Fruit fly (Drosophila melanogaster) whole organism, embryonic: ENCODE data around the gene CG4297.

Experiments
- Asciz ChIP-seq: fragments of 200-800 bp; sonication (Bioruptor generic); optimal IDR thresholded peaks from 2 replicates; lab custom pipeline; 2017; ENCODE audit warnings: missing biosample characterization, mild to moderate bottlenecking, missing genetic modification characterization, missing genetic modification reagents
- BEAF-32 ChIP-seq: fragments of 200-800 bp; sonication (Bioruptor generic); optimal IDR thresholded peaks from 3 replicates; lab custom pipeline; 2017; ENCODE audit warnings: missing biosample characterization, missing genetic modification characterization, mild to moderate bottlenecking, moderate library complexity, missing genetic modification reagents
- CG10147 ChIP-seq: fragments of 200-800 bp; sonication (Bioruptor generic); optimal IDR thresholded peaks from 2 replicates; lab custom pipeline; 2019; ENCODE audit warnings: missing biosample characterization, mild to moderate bottlenecking, missing genetic modification characterization, moderate library complexity
- CG12299 ChIP-seq: fragments of 200-800 bp; sonication (Bioruptor generic); optimal IDR thresholded peaks from 2 replicates; lab custom pipeline; 2018; ENCODE audit warnings: missing biosample characterization, mild to moderate bottlenecking, missing genetic modification characterization
- CG13424 ChIP-seq: fragments of 200-800 bp; sonication (Bioruptor generic); optimal IDR thresholded peaks from 2 replicates; lab custom pipeline; 2019; ENCODE audit warnings: missing biosample characterization, mild to moderate bottlenecking, missing genetic modification characterization, moderate library complexity
- CG13894 ChIP-seq: fragments of 200-800 bp; sonication (Bioruptor generic); optimal IDR thresholded peaks from 3 replicates; lab custom pipeline; 2018; ENCODE audit warnings: missing biosample characterization, mild to moderate bottlenecking, missing genetic modification characterization, moderate library complexity
- CG14441 ChIP-seq: fragments of 200-800 bp; sonication (Bioruptor generic); IDR thresholded peaks from 2 replicates; pipeline ENCODE4 v1.3.6; 2022; ENCODE audit warnings: missing biosample characterization, missing genetic modification characterization
- CG14667 ChIP-seq: fragments of 200-800 bp; sonication (Bioruptor generic); IDR thresholded peaks from 2 replicates; pipeline ENCODE4 v1.3.6; 2022; ENCODE audit warnings: missing biosample characterization, missing genetic modification characterization
- CG14965 ChIP-seq: fragments of 200-800 bp; sonication (Bioruptor generic); optimal IDR thresholded peaks from 2 replicates; lab custom pipeline; 2016; ENCODE audit warnings: missing biosample characterization, missing genetic modification characterization, borderline replicate concordance
- CG18262 ChIP-seq: fragments of 200-800 bp; optimal IDR thresholded peaks from 3 replicates; lab custom pipeline; 2019; ENCODE audit warnings: missing biosample characterization, mild to moderate bottlenecking, missing genetic modification characterization, moderate library complexity
- CG2889 ChIP-seq: fragments of 200-800 bp; sonication (Bioruptor generic); IDR thresholded peaks from 3 replicates; pipeline ENCODE4 v1.3.6; 2022; ENCODE audit warnings: missing biosample characterization, missing genetic modification characterization
- CG30403 ChIP-seq: fragments of 200-800 bp; sonication (Bioruptor generic); optimal IDR thresholded peaks from 3 replicates; lab custom pipeline; 2016; ENCODE audit warnings: missing biosample characterization, missing genetic modification characterization
- CG4707 ChIP-seq: fragments of 200-800 bp; sonication (Bioruptor generic); optimal IDR thresholded peaks from 2 replicates; lab custom pipeline; 2018; ENCODE audit warnings: missing biosample characterization, mild to moderate bottlenecking, missing genetic modification characterization, moderate library complexity
- CG6791 ChIP-seq: fragments of 200-800 bp; sonication (Bioruptor generic); IDR thresholded peaks from 3 replicates; pipeline ENCODE4 v1.3.6; 2022; ENCODE audit warnings: missing biosample characterization, missing genetic modification characterization; ENCODE audit not compliant: partially characterized antibody
- CG7786 ChIP-seq: fragments of 200-800 bp; sonication (Bioruptor generic); optimal IDR thresholded peaks from 2 replicates; lab custom pipeline; 2016; ENCODE audit warnings: missing biosample characterization, missing genetic modification characterization
- CG9797 ChIP-seq: fragments of 200-800 bp; sonication (Bioruptor generic); optimal IDR thresholded peaks from 3 replicates; lab custom pipeline; 2018; ENCODE audit warnings: missing biosample characterization, mild to moderate bottlenecking, missing genetic modification characterization
- Doc2 ChIP-seq: fragments of 200-800 bp; sonication (Bioruptor generic); IDR thresholded peaks from 2 replicates; pipeline ENCODE4 v1.3.6; 2022; ENCODE audit warnings: missing biosample characterization, missing genetic modification characterization
- ERR ChIP-seq: fragments of 200-800 bp; sonication (Bioruptor generic); optimal IDR thresholded peaks from 2 replicates; lab custom pipeline; 2016; ENCODE audit warnings: missing biosample characterization, missing genetic modification characterization
- HLH4C ChIP-seq: fragments of 200-800 bp; sonication (Bioruptor generic); IDR thresholded peaks from 3 replicates; pipeline ENCODE4 v1.3.6; 2022; ENCODE audit warnings: missing biosample characterization, missing genetic modification characterization; ENCODE audit not compliant: partially characterized antibody
- HmgD ChIP-seq: fragments of 200-800 bp; sonication (Bioruptor generic); optimal IDR thresholded peaks from 3 replicates; lab custom pipeline; 2016; ENCODE audit warnings: missing biosample characterization, missing genetic modification characterization
- Hr3 ChIP-seq: fragments of 200-800 bp; sonication (Bioruptor generic); optimal IDR thresholded peaks from 3 replicates; lab custom pipeline; 2016; ENCODE audit warnings: missing biosample characterization, missing genetic modification characterization
- Mrtf ChIP-seq: fragments of 200-800 bp; sonication (Bioruptor generic); IDR thresholded peaks from 3 replicates; pipeline ENCODE4 v1.3.6; 2022; ENCODE audit warnings: missing biosample characterization, missing genetic modification characterization
- NC2α ChIP-seq: fragments of 200-800 bp; sonication (Bioruptor generic); optimal IDR thresholded peaks from 2 replicates; lab custom pipeline; 2016; ENCODE audit warnings: missing biosample characterization, missing genetic modification characterization
- Stat92E ChIP-seq, 3 experiments: fragments of >200 bp in 2 of 3; fragments of 200-800 bp in 1 of 3; sonication (Bioruptor generic) in 1 of 3; optimal IDR thresholded peaks; 2 replicates each; lab custom pipeline; 2017 to 2019; ENCODE audit warnings: missing biosample characterization in 3 of 3, missing genetic modification characterization in 3 of 3, mild to moderate bottlenecking in 1 of 3, moderate library complexity in 1 of 3
- aop ChIP-seq: fragments of 200-800 bp; sonication (Bioruptor generic); IDR thresholded peaks from 2 replicates; pipeline ENCODE4 v1.3.6; 2022; ENCODE audit warnings: missing biosample characterization, missing genetic modification characterization
- br ChIP-seq: fragments of >200 bp; optimal IDR thresholded peaks from 2 replicates; lab custom pipeline; 2017
- crc ChIP-seq: fragments of 200-800 bp; sonication (Bioruptor generic); optimal IDR thresholded peaks from 2 replicates; lab custom pipeline; 2016; ENCODE audit warnings: missing biosample characterization, missing genetic modification characterization
- eve ChIP-seq, 2 experiments: fragments of >200 bp; optimal IDR thresholded peaks; 2 replicates each; lab custom pipeline; 2017; ENCODE audit warnings: missing biosample characterization in 2 of 2, missing genetic modification characterization in 2 of 2
- fd96Cb ChIP-seq: fragments of 200-800 bp; sonication (Bioruptor generic); optimal IDR thresholded peaks from 2 replicates; lab custom pipeline; 2018; ENCODE audit warnings: missing biosample characterization, mild to moderate bottlenecking, missing genetic modification characterization, moderate library complexity
- fru ChIP-seq: fragments of >200 bp; optimal IDR thresholded peaks from 2 replicates; lab custom pipeline; 2017
- ftz-f1 ChIP-seq: fragments of 200-800 bp; sonication (Bioruptor generic); optimal IDR thresholded peaks from 2 replicates; lab custom pipeline; 2016; ENCODE audit warnings: missing biosample characterization, missing genetic modification characterization
- gro ChIP-seq: fragments of 200-800 bp; sonication (Bioruptor generic); optimal IDR thresholded peaks from 2 replicates; lab custom pipeline; 2016; ENCODE audit warnings: missing biosample characterization, missing genetic modification characterization
- her ChIP-seq: fragments of 200-800 bp; sonication (Bioruptor generic); optimal IDR thresholded peaks from 2 replicates; lab custom pipeline; 2016; ENCODE audit warnings: missing biosample characterization, missing genetic modification characterization
- ind ChIP-seq: fragments of 200-800 bp; sonication (Bioruptor generic); optimal IDR thresholded peaks from 3 replicates; lab custom pipeline; 2016; ENCODE audit warnings: missing biosample characterization, missing genetic modification characterization
- inv ChIP-seq: fragments of 200-800 bp; sonication (Bioruptor generic); IDR thresholded peaks from 2 replicates; pipeline ENCODE4 v1.3.6; 2022; ENCODE audit warnings: missing biosample characterization, missing genetic modification characterization; ENCODE audit not compliant: partially characterized antibody
- ken ChIP-seq: fragments of 200-800 bp; sonication (Bioruptor generic); IDR thresholded peaks from 3 replicates; pipeline ENCODE4 v1.3.6; 2022; ENCODE audit warnings: missing biosample characterization, missing genetic modification characterization
- maf-S ChIP-seq: fragments of 200-800 bp; sonication (Bioruptor generic); optimal IDR thresholded peaks from 2 replicates; lab custom pipeline; 2016; ENCODE audit warnings: missing biosample characterization, missing genetic modification characterization
- mirr ChIP-seq: fragments of 200-800 bp; sonication (Bioruptor generic); optimal IDR thresholded peaks from 3 replicates; lab custom pipeline; 2018; ENCODE audit warnings: missing biosample characterization, mild to moderate bottlenecking, missing genetic modification characterization
- prd ChIP-seq, 3 experiments: fragments of >200 bp in 2 of 3; fragments of 200-800 bp in 1 of 3; sonication (Bioruptor generic) in 1 of 3; optimal IDR thresholded peaks in 2 of 3; IDR thresholded peaks in 1 of 3; 2 replicates in 2 of 3; 3 replicates in 1 of 3; pipeline versions ENCODE4 v1.3.6 to Lab custom; 2017 to 2022; ENCODE audit warnings: missing biosample characterization in 1 of 3, missing genetic modification characterization in 1 of 3
- pros ChIP-seq: fragments of 200-800 bp; sonication (Bioruptor generic); optimal IDR thresholded peaks from 3 replicates; lab custom pipeline; 2019; ENCODE audit warnings: missing biosample characterization, mild to moderate bottlenecking, missing genetic modification characterization, moderate library complexity
- row ChIP-seq: fragments of 200-800 bp; sonication (Bioruptor generic); IDR thresholded peaks from 3 replicates; pipeline ENCODE4 v1.3.6; 2022; ENCODE audit warnings: missing biosample characterization, missing genetic modification characterization
- shn ChIP-seq: fragments of 200-800 bp; sonication (Bioruptor generic); optimal IDR thresholded peaks from 3 replicates; lab custom pipeline; 2016; ENCODE audit warnings: missing biosample characterization, missing genetic modification characterization
- tgo ChIP-seq: fragments of 200-800 bp; sonication (Bioruptor generic); IDR thresholded peaks from 3 replicates; pipeline ENCODE4 v1.3.6; 2022; ENCODE audit warnings: missing biosample characterization, missing genetic modification characterization
- tll ChIP-seq, 2 experiments: fragments of 200-800 bp in 1 of 2; fragments of >200 bp in 1 of 2; sonication (Bioruptor generic) in 1 of 2; optimal IDR thresholded peaks; 2 replicates each; lab custom pipeline; 2017 to 2019; ENCODE audit warnings: missing biosample characterization in 2 of 2, missing genetic modification characterization in 2 of 2, mild to moderate bottlenecking in 1 of 2, moderate library complexity in 1 of 2
- unpg ChIP-seq: fragments of 200-800 bp; sonication (Bioruptor generic); optimal IDR thresholded peaks from 3 replicates; lab custom pipeline; 2018; ENCODE audit warnings: missing biosample characterization, mild to moderate bottlenecking, missing genetic modification characterization, moderate library complexity
- usp ChIP-seq: fragments of >200 bp; optimal IDR thresholded peaks from 2 replicates; lab custom pipeline; 2017; ENCODE audit warnings: missing biosample characterization, missing genetic modification characterization
- zfh2 ChIP-seq: fragments of 200-800 bp; sonication (Bioruptor generic); optimal IDR thresholded peaks from 2 replicates; lab custom pipeline; 2016; ENCODE audit warnings: missing biosample characterization, missing genetic modification characterization

The CG4297 gene

dm6 chr2L:490150-491095 lies 18.4 kb upstream of the CG4297 start (continued):
- TF ChIP-seq Mrtf (GFP tag; lab: Robert Waterston, UW), result peak; percentile 75; the same call in 2 of the 3 replicates
- peak in 1 of 3 experiments; percentile 72 for TF ChIP-seq Stat92E (GFP tag; optimal IDR thresholded peaks at IDR 0.05; lab: Kevin White, UChicago)
- no peak for TF ChIP-seq aop (GFP tag; lab: Robert Waterston, UW)
- TF ChIP-seq CG10147, result peak; percentile 51
- peak; percentile 53 for TF ChIP-seq tgo (GFP tag; lab: Robert Waterston, UW)
- peak; percentile 32 for TF ChIP-seq CG18262 (tag; lab: Kevin White, UChicago)
- peak; percentile 11 for TF ChIP-seq crc (GFP tag; lab: Kevin White, UChicago)
- peak; percentile 73 for TF ChIP-seq CG14441 (GFP tag; lab: Robert Waterston, UW)
- peak; percentile 36; the same call in 1 of the 3 replicates for TF ChIP-seq row (GFP tag; lab: Robert Waterston, UW)
- TF ChIP-seq CG13424 (tag; lab: Kevin White, UChicago), result peak; percentile 38
- peak; percentile 72 for TF ChIP-seq CG13894 (tag; lab: Kevin White, UChicago)
- TF ChIP-seq prd (optimal IDR thresholded peaks at IDR 0.05; lab: Kevin White, UChicago), result no peak
- peak; percentile 71; the same call in 2 of the 3 replicates for TF ChIP-seq prd (GFP tag; IDR thresholded peaks at IDR 0.05; lab: Robert Waterston, UW)
- TF ChIP-seq zfh2 (GFP tag; lab: Kevin White, UChicago), result peak; percentile 49
- peak; percentile 73 for TF ChIP-seq maf-S (GFP tag; lab: Kevin White, UChicago)
- peak; percentile 70 for TF ChIP-seq CG14667 (GFP tag; lab: Robert Waterston, UW)
- TF ChIP-seq Asciz (GFP tag; lab: Kevin White, UChicago), result no peak
- TF ChIP-seq eve (GFP tag; optimal IDR thresholded peaks at IDR 0.05; lab: Kevin White, UChicago), result peak in 1 of 2 experiments; percentile 86
- TF ChIP-seq CG9797 (GFP tag; lab: Kevin White, UChicago), result peak; percentile 25
- TF ChIP-seq CG6791 (GFP tag; lab: Robert Waterston, UW), result 0 out of 3 replicates have a peak, but pooled peaks have one; percentile 44
- TF ChIP-seq ftz-f1 (GFP tag; lab: Kevin White, UChicago), result peak; percentile 66
- peak; percentile 100 for TF ChIP-seq her
- no peak for TF ChIP-seq CG12299 (tag; lab: Kevin White, UChicago)
- 0 out of 3 replicates have a peak, but pooled peaks have one; percentile 16 for TF ChIP-seq CG2889 (GFP tag; lab: Robert Waterston, UW)
- TF ChIP-seq usp (GFP tag; lab: Kevin White, UChicago), result no peak
- peak; percentile 41 for TF ChIP-seq HLH4C (GFP tag; lab: Robert Waterston, UW)
- TF ChIP-seq BEAF-32 (GFP tag; lab: Kevin White, UChicago), result peak; percentile 47
- peak; percentile 92 for TF ChIP-seq HmgD (GFP tag; lab: Kevin White, UChicago)
- TF ChIP-seq gro (GFP tag; lab: Kevin White, UChicago), result peak; percentile 89
- no peak for TF ChIP-seq CG14965 (GFP tag; lab: Kevin White, UChicago)
- TF ChIP-seq inv, result no peak; the same call in 1 of the 2 replicates
- TF ChIP-seq ERR (GFP tag; lab: Kevin White, UChicago), result peak; percentile 73
- TF ChIP-seq ind (GFP tag; lab: Kevin White, UChicago), result peak; percentile 65
- TF ChIP-seq CG7786 (GFP tag; lab: Kevin White, UChicago), result peak; percentile 70
- no peak for TF ChIP-seq Doc2 (GFP tag; lab: Robert Waterston, UW)
- peak; percentile 71 for TF ChIP-seq mirr
- TF ChIP-seq br (lab: Kevin White, UChicago), result no peak
- TF ChIP-seq ken (GFP tag; lab: Robert Waterston, UW), result peak; percentile 77
- peak; percentile 37 for TF ChIP-seq NC2α (GFP tag; lab: Kevin White, UChicago)
- TF ChIP-seq tll (GFP tag; optimal IDR thresholded peaks at IDR 0.05; lab: Kevin White, UChicago), result peak in 1 of 2 experiments; percentile 11
- TF ChIP-seq fd96Cb (tag; lab: Kevin White, UChicago), result peak; percentile 33
- peak; percentile 26 for TF ChIP-seq unpg
- peak; percentile 81 for TF ChIP-seq CG30403
- TF ChIP-seq pros (GFP tag; lab: Kevin White, UChicago), result peak; percentile 52
- no peak for TF ChIP-seq fru
- peak; percentile 47 for TF ChIP-seq Hr3
- TF ChIP-seq CG4707 (GFP tag; lab: Kevin White, UChicago), result peak; percentile 21
- TF ChIP-seq shn (GFP tag; lab: Kevin White, UChicago), result peak; percentile 75
